Worm (Caenorhabditis elegans) whole organism, L3 larva: ENCODE data around the gene C26B9.1.

ENCODE experiments used
- ama-1 ChIP-seq: fragments of 150-350 bp; optimal IDR thresholded peaks from 2 replicates; lab custom pipeline; 2018
- ceh-9 ChIP-seq: sonication (generic microtip); optimal IDR thresholded peaks from 2 replicates; lab custom pipeline; 2018; ENCODE audit warnings: missing biosample characterization, missing genetic modification characterization
- egl-27 ChIP-seq: sonication (generic microtip); optimal IDR thresholded peaks from 4 replicates; lab custom pipeline; 2017; ENCODE audit warnings: missing biosample characterization, missing genetic modification reagents, missing genetic modification characterization
- elt-3 ChIP-seq, 3 experiments: fragments of 150-350 bp in 1 of 3; sonication (generic microtip) in 2 of 3; optimal IDR thresholded peaks; 2 replicates in 2 of 3; 4 replicates in 1 of 3; lab custom pipeline; 2014 to 2017; ENCODE audit warnings: missing biosample characterization in 3 of 3, missing genetic modification characterization in 3 of 3
- jun-1 ChIP-seq: fragments of 150-350 bp; optimal IDR thresholded peaks from 2 replicates; lab custom pipeline; 2014; ENCODE audit warnings: missing biosample characterization, missing genetic modification reagents, missing genetic modification characterization
- mdl-1 ChIP-seq: fragments of 150-350 bp; optimal IDR thresholded peaks from 2 replicates; lab custom pipeline; 2014; ENCODE audit warnings: missing biosample characterization, missing genetic modification characterization
- nhr-12 ChIP-seq: fragments of 150-350 bp; optimal IDR thresholded peaks from 2 replicates; lab custom pipeline; 2014; ENCODE audit warnings: missing biosample characterization, missing genetic modification characterization
- nhr-77 ChIP-seq: fragments of 150-350 bp; optimal IDR thresholded peaks from 2 replicates; lab custom pipeline; 2014; ENCODE audit warnings: missing biosample characterization, missing genetic modification characterization
- skn-1 ChIP-seq: fragments of 150-350 bp; optimal IDR thresholded peaks from 2 replicates; lab custom pipeline; 2014; ENCODE audit warnings: missing biosample characterization, missing genetic modification characterization
- snpc-4 ChIP-seq: fragments of 150-350 bp; optimal IDR thresholded peaks from 2 replicates; lab custom pipeline; 2014; ENCODE audit warnings: missing biosample characterization, missing genetic modification characterization
- tbx-2 ChIP-seq: sonication (generic microtip); optimal IDR thresholded peaks from 2 replicates; lab custom pipeline; 2016; ENCODE audit warnings: mild to moderate bottlenecking, missing genetic modification characterization, missing compliant biosample characterization
- unc-39 ChIP-seq: sonication (generic microtip); optimal IDR thresholded peaks from 4 replicates; lab custom pipeline; 2017; ENCODE audit warnings: missing biosample characterization, missing genetic modification characterization
- ztf-11 ChIP-seq: fragments of 150-350 bp; optimal IDR thresholded peaks from 2 replicates; lab custom pipeline; 2014; ENCODE audit warnings: missing biosample characterization, missing genetic modification characterization

DNA sequence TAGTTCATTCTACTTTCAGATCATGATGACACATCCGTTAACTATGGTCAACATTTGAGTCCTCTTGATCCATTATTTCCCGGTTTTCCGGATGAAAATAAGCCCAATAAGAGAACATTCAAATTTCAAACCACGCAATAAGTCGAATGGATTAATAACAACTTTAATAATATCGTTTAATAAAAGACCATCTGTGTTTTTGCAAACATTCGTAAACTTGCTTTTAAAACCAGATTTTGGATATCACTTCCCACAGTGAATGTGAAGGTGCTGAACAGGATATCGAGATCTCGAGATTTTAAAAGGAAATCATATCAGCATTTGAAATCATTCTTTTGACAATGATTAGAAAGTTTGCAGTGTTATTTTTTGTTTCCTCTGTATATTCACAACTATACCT lies 2.4 kb upstream of the C26B9.1 start, which contains the start of gene C26B9.7:
- no peak for TF ChIP-seq nhr-77 (tag; lab: Kevin White, UChicago)
- TF ChIP-seq egl-27: no peak
- no peak for TF ChIP-seq ama-1
- no peak for TF ChIP-seq ztf-11 (tag; lab: Kevin White, UChicago)
- no peak for TF ChIP-seq jun-1 (tag; lab: Kevin White, UChicago)
- TF ChIP-seq elt-3 (tag; optimal IDR thresholded peaks at IDR 0.05; lab: Kevin White, UChicago): no peak
- no peak for TF ChIP-seq skn-1
- no peak for TF ChIP-seq ceh-9 (tag; lab: Kevin White, UChicago)
- no peak for TF ChIP-seq unc-39
- TF ChIP-seq mdl-1: no peak
- no peak for TF ChIP-seq tbx-2 (tag; lab: Kevin White, UChicago)
- TF ChIP-seq snpc-4 (tag; lab: Kevin White, UChicago): no peak
- TF ChIP-seq nhr-12 (tag; lab: Kevin White, UChicago): no peak
